Fruit fly (Drosophila melanogaster) whole organism, embryonic: ENCODE measurements around the gene P58IPK.

Experiments
- Abd-B ChIP-seq: fragments of 200-800 bp; sonication (Bioruptor generic); optimal IDR thresholded peaks from 2 replicates; lab custom pipeline; 2018; ENCODE audit warnings: missing biosample characterization, mild to moderate bottlenecking, missing genetic modification characterization, moderate library complexity
- Antp ChIP-seq: fragments of 200-800 bp; sonication (Bioruptor generic); optimal IDR thresholded peaks from 3 replicates; lab custom pipeline; 2016; ENCODE audit warnings: missing biosample characterization, missing genetic modification characterization
- BtbVII ChIP-seq: fragments of 200-800 bp; sonication (Bioruptor generic); optimal IDR thresholded peaks from 3 replicates; lab custom pipeline; 2017; ENCODE audit warnings: missing biosample characterization, mild to moderate bottlenecking, missing genetic modification characterization
- CG10565 ChIP-seq: fragments of 200-800 bp; sonication (Bioruptor generic); optimal IDR thresholded peaks from 3 replicates; lab custom pipeline; 2016; ENCODE audit warnings: missing biosample characterization, mild to moderate bottlenecking, missing genetic modification characterization
- CG10654 ChIP-seq: fragments of 200-800 bp; sonication (Bioruptor generic); optimal IDR thresholded peaks from 2 replicates; lab custom pipeline; 2016; ENCODE audit warnings: missing biosample characterization, missing genetic modification characterization
- CG11456 ChIP-seq: fragments of 200-800 bp; sonication (Bioruptor generic); IDR thresholded peaks from 3 replicates; pipeline ENCODE4 v1.3.6; 2022; ENCODE audit warnings: missing biosample characterization, missing genetic modification characterization
- CG14710 ChIP-seq: fragments of 200-800 bp; sonication (Bioruptor generic); optimal IDR thresholded peaks from 3 replicates; lab custom pipeline; 2019; ENCODE audit warnings: missing biosample characterization, mild to moderate bottlenecking, missing genetic modification characterization, moderate library complexity
- CG30403 ChIP-seq: fragments of 200-800 bp; sonication (Bioruptor generic); optimal IDR thresholded peaks from 3 replicates; lab custom pipeline; 2016; ENCODE audit warnings: missing biosample characterization, missing genetic modification characterization
- CG3847 ChIP-seq: fragments of 200-800 bp; sonication (Bioruptor generic); IDR thresholded peaks from 2 replicates; pipeline ENCODE4 v1.3.6; 2022; ENCODE audit warnings: missing biosample characterization, missing genetic modification characterization
- CG4328 ChIP-seq: fragments of 200-800 bp; sonication (Bioruptor generic); optimal IDR thresholded peaks from 3 replicates; lab custom pipeline; 2017; ENCODE audit warnings: missing biosample characterization, missing genetic modification reagents, missing genetic modification characterization
- CG4404 ChIP-seq: fragments of 200-800 bp; sonication (Bioruptor generic); IDR thresholded peaks from 2 replicates; pipeline ENCODE4 v1.3.6; 2022; ENCODE audit warnings: missing biosample characterization, missing genetic modification characterization
- CG6854 ChIP-seq: fragments of 200-800 bp; sonication (Bioruptor generic); optimal IDR thresholded peaks from 3 replicates; lab custom pipeline; 2017; ENCODE audit warnings: missing biosample characterization, mild to moderate bottlenecking, missing genetic modification characterization
- CG7556 ChIP-seq: fragments of 200-800 bp; sonication (Bioruptor generic); optimal IDR thresholded peaks from 2 replicates; lab custom pipeline; 2017; ENCODE audit warnings: missing biosample characterization, mild to moderate bottlenecking, missing genetic modification characterization
- CG7839 ChIP-seq: fragments of 200-800 bp; sonication (Bioruptor generic); optimal IDR thresholded peaks from 3 replicates; lab custom pipeline; 2018; ENCODE audit warnings: missing biosample characterization, mild to moderate bottlenecking, missing genetic modification characterization, moderate library complexity
- CG8281 ChIP-seq: fragments of 200-800 bp; sonication (Bioruptor generic); optimal IDR thresholded peaks from 2 replicates; lab custom pipeline; 2018; ENCODE audit warnings: missing biosample characterization, mild to moderate bottlenecking, missing genetic modification characterization, moderate library complexity
- D ChIP-seq, 2 experiments: fragments of 200-800 bp in 1 of 2; fragments of >200 bp in 1 of 2; sonication (Bioruptor generic) in 1 of 2; optimal IDR thresholded peaks; 2 replicates in 1 of 2; 3 replicates in 1 of 2; lab custom pipeline; 2017; ENCODE audit warnings: mild to moderate bottlenecking in 1 of 2, missing biosample characterization in 1 of 2, missing genetic modification characterization in 1 of 2, missing genetic modification reagents in 1 of 2
- Doc3 ChIP-seq: fragments of 200-800 bp; sonication (Bioruptor generic); IDR thresholded peaks from 3 replicates; pipeline ENCODE4 v1.3.6; 2022; ENCODE audit warnings: missing biosample characterization, missing genetic modification characterization; ENCODE audit not compliant: partially characterized antibody
- Elba2 ChIP-seq: fragments of 200-800 bp; sonication (Bioruptor generic); optimal IDR thresholded peaks from 3 replicates; lab custom pipeline; 2016; ENCODE audit warnings: missing biosample characterization, missing genetic modification characterization
- HHEX ChIP-seq: fragments of 200-800 bp; sonication (Bioruptor generic); optimal IDR thresholded peaks from 3 replicates; lab custom pipeline; 2017; ENCODE audit warnings: missing biosample characterization, mild to moderate bottlenecking, missing genetic modification characterization, missing genetic modification reagents
- HLH3B ChIP-seq: fragments of 200-800 bp; sonication (Bioruptor generic); IDR thresholded peaks from 2 replicates; pipeline ENCODE4 v1.3.6; 2022; ENCODE audit warnings: missing biosample characterization, missing genetic modification characterization
- Med ChIP-seq: fragments of 200-800 bp; sonication (Bioruptor generic); peaks from one replicate; lab custom pipeline; 2016; ENCODE audit warnings: missing biosample characterization, missing genetic modification characterization, mild to moderate bottlenecking, inconsistent platforms, moderate library complexity
- NK7.1 ChIP-seq: fragments of 200-800 bp; sonication (Bioruptor generic); optimal IDR thresholded peaks from 3 replicates; lab custom pipeline; 2016; ENCODE audit warnings: missing biosample characterization, missing genetic modification characterization
- Nf-YA ChIP-seq: fragments of 200-800 bp; sonication (Bioruptor generic); IDR thresholded peaks from 2 replicates; pipeline ENCODE4 v1.3.6; 2022; ENCODE audit warnings: missing biosample characterization, missing genetic modification characterization
- Oli ChIP-seq: fragments of 200-800 bp; sonication (Bioruptor generic); optimal IDR thresholded peaks from 2 replicates; lab custom pipeline; 2018; ENCODE audit warnings: missing biosample characterization, mild to moderate bottlenecking, missing genetic modification characterization, moderate library complexity
- Opbp ChIP-seq: fragments of 200-800 bp; sonication (Bioruptor generic); IDR thresholded peaks from 3 replicates; pipeline ENCODE4 v1.3.6; 2022; ENCODE audit warnings: missing biosample characterization, missing genetic modification characterization; ENCODE audit not compliant: partially characterized antibody
- Scr ChIP-seq: fragments of 200-800 bp; sonication (Bioruptor generic); IDR thresholded peaks from 2 replicates; pipeline ENCODE4 v1.3.6; 2022; ENCODE audit warnings: missing biosample characterization, missing genetic modification characterization; ENCODE audit not compliant: partially characterized antibody
- Side ChIP-seq: fragments of 200-800 bp; sonication (Bioruptor generic); optimal IDR thresholded peaks from 2 replicates; lab custom pipeline; 2016; ENCODE audit warnings: missing biosample characterization, missing genetic modification characterization
- YL-1 ChIP-seq: fragments of 200-800 bp; sonication (Bioruptor generic); optimal IDR thresholded peaks from 3 replicates; lab custom pipeline; 2017; ENCODE audit warnings: missing biosample characterization, mild to moderate bottlenecking, missing genetic modification characterization
- br ChIP-seq: fragments of >200 bp; optimal IDR thresholded peaks from 2 replicates; lab custom pipeline; 2017
- bsh ChIP-seq, 2 experiments: fragments of 200-800 bp; sonication (Bioruptor generic); optimal IDR thresholded peaks; 2 replicates each; lab custom pipeline; 2017 to 2018; ENCODE audit warnings: mild to moderate bottlenecking in 2 of 2, missing biosample characterization in 2 of 2, missing genetic modification characterization in 2 of 2, moderate library complexity in 1 of 2
- cg ChIP-seq: fragments of 200-800 bp; sonication (Bioruptor generic); optimal IDR thresholded peaks from 3 replicates; lab custom pipeline; 2019; ENCODE audit warnings: missing biosample characterization, mild to moderate bottlenecking, missing genetic modification characterization, moderate library complexity
- crp ChIP-seq, 2 experiments: fragments of 200-800 bp; sonication (Bioruptor generic); optimal IDR thresholded peaks; 2 replicates in 1 of 2; 3 replicates in 1 of 2; lab custom pipeline; 2017; ENCODE audit warnings: missing biosample characterization in 2 of 2, missing genetic modification characterization in 2 of 2, mild to moderate bottlenecking in 1 of 2, moderate library complexity in 1 of 2
- danr ChIP-seq: fragments of 200-800 bp; sonication (Bioruptor generic); IDR thresholded peaks from 2 replicates; pipeline ENCODE4 v1.3.6; 2022; ENCODE audit warnings: missing biosample characterization, missing genetic modification characterization
- en ChIP-seq: fragments of 200-800 bp; sonication (Bioruptor generic); optimal IDR thresholded peaks from 2 replicates; lab custom pipeline; 2016; ENCODE audit warnings: missing biosample characterization, missing genetic modification characterization
- fd102C ChIP-seq: fragments of 200-800 bp; sonication (Bioruptor generic); optimal IDR thresholded peaks from 2 replicates; lab custom pipeline; 2018; ENCODE audit warnings: missing biosample characterization, mild to moderate bottlenecking, missing genetic modification characterization, moderate library complexity
- fu2 ChIP-seq: fragments of 200-800 bp; sonication (Bioruptor generic); optimal IDR thresholded peaks from 2 replicates; lab custom pipeline; 2016; ENCODE audit warnings: missing biosample characterization, missing genetic modification characterization
- gem ChIP-seq: fragments of 200-800 bp; sonication (Bioruptor generic); optimal IDR thresholded peaks from 2 replicates; lab custom pipeline; 2019; ENCODE audit warnings: missing biosample characterization, mild to moderate bottlenecking, missing genetic modification characterization, moderate library complexity
- hb ChIP-seq: fragments of 200-800 bp; sonication (Bioruptor generic); IDR thresholded peaks from 3 replicates; pipeline ENCODE4 v1.3.6; 2022; ENCODE audit warnings: missing biosample characterization, missing genetic modification characterization; ENCODE audit not compliant: partially characterized antibody
- ind ChIP-seq: fragments of 200-800 bp; sonication (Bioruptor generic); optimal IDR thresholded peaks from 3 replicates; lab custom pipeline; 2016; ENCODE audit warnings: missing biosample characterization, missing genetic modification characterization
- kah ChIP-seq: fragments of 200-800 bp; sonication (Bioruptor generic); optimal IDR thresholded peaks from 2 replicates; lab custom pipeline; 2018; ENCODE audit warnings: missing biosample characterization, mild to moderate bottlenecking, missing genetic modification characterization
- mam ChIP-seq: fragments of 200-800 bp; sonication (Bioruptor generic); optimal IDR thresholded peaks from 3 replicates; lab custom pipeline; 2016; ENCODE audit warnings: missing biosample characterization, missing genetic modification characterization
- otp ChIP-seq: fragments of 200-800 bp; sonication (Bioruptor generic); IDR thresholded peaks from 3 replicates; pipeline ENCODE4, ENCODE4 v1.3.6; 2022; ENCODE audit warnings: missing biosample characterization, missing genetic modification characterization
- p53 ChIP-seq: fragments of 200-800 bp; sonication (Bioruptor generic); optimal IDR thresholded peaks from 2 replicates; lab custom pipeline; 2016; ENCODE audit warnings: missing biosample characterization, missing genetic modification characterization
- ranshi ChIP-seq: fragments of 200-800 bp; sonication (Bioruptor generic); IDR thresholded peaks from 2 replicates; pipeline ENCODE4 v1.3.6; 2022; ENCODE audit warnings: missing biosample characterization, missing genetic modification characterization
- slp2 ChIP-seq: fragments of 200-800 bp; sonication (Bioruptor generic); optimal IDR thresholded peaks from 2 replicates; lab custom pipeline; 2016; ENCODE audit warnings: missing biosample characterization, missing genetic modification characterization
- tll ChIP-seq, 2 experiments: fragments of 200-800 bp in 1 of 2; fragments of >200 bp in 1 of 2; sonication (Bioruptor generic) in 1 of 2; optimal IDR thresholded peaks; 2 replicates each; lab custom pipeline; 2017 to 2019; ENCODE audit warnings: missing biosample characterization in 2 of 2, missing genetic modification characterization in 2 of 2, mild to moderate bottlenecking in 1 of 2, moderate library complexity in 1 of 2
- unc-4 ChIP-seq: fragments of 200-800 bp; sonication (Bioruptor generic); IDR thresholded peaks from 2 replicates; pipeline ENCODE4 v1.3.6; 2022; ENCODE audit warnings: missing biosample characterization, missing genetic modification characterization; ENCODE audit not compliant: partially characterized antibody
- usp ChIP-seq: fragments of >200 bp; optimal IDR thresholded peaks from 2 replicates; lab custom pipeline; 2017; ENCODE audit warnings: missing biosample characterization, missing genetic modification characterization
- vfl ChIP-seq: fragments of 200-800 bp; sonication (Bioruptor generic); optimal IDR thresholded peaks from 2 replicates; lab custom pipeline; 2016; ENCODE audit warnings: missing biosample characterization, missing genetic modification characterization
- wor ChIP-seq: fragments of 200-800 bp; sonication (Bioruptor generic); IDR thresholded peaks from 2 replicates; pipeline ENCODE4 v1.3.6; 2022; ENCODE audit warnings: missing biosample characterization, missing genetic modification characterization

P58IPK gene

DNA sequence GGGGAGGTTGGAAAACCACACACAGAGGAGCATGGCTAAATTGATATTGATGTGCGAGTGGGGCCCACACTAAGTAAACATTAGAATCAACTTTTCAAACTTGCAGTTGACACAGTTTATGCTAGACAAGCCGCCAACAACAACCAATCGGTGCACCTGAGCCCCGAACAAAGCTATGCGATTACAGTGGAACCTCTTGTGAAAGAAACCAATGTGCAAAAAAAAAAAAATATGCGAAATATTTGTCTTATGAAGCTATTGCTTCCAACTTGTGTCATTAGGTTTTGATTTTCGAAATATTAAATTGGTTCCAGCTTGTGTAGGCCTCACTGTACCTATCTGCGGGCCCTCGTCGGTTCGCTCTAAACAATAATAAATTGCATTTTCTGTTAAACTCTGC lies 31.6 kb downstream of the P58IPK start (continued):
- TF ChIP-seq D (optimal IDR thresholded peaks at IDR 0.05; lab: Kevin White, UChicago) (no peak), D (GFP tag; optimal IDR thresholded peaks at IDR 0.05; lab: Kevin White, UChicago) (peak; percentile 60), hb (GFP tag; lab: Robert Waterston, UW) (no peak), CG6854 (no peak), YL-1 (GFP tag; lab: Kevin White, UChicago) (no peak), unc-4 (GFP tag; lab: Robert Waterston, UW) (no peak), usp (no peak), Side (peak; percentile 66), HLH3B (GFP tag; lab: Robert Waterston, UW) (peak; percentile 86), bsh (GFP tag; optimal IDR thresholded peaks at IDR 0.05; lab: Kevin White, UChicago) (peak in 1 of 2 experiments; percentile 87), en (GFP tag; lab: Kevin White, UChicago) (peak; percentile 61), mam (GFP tag; lab: Kevin White, UChicago) (peak; percentile 63), p53 (GFP tag; lab: Kevin White, UChicago) (no peak), CG7556 (GFP tag; lab: Kevin White, UChicago) (peak; percentile 44), Nf-YA (GFP tag; lab: Robert Waterston, UW) (peak; percentile 76), cg (GFP tag; lab: Kevin White, UChicago) (no peak), CG10565 (peak; percentile 10), crp (GFP tag; optimal IDR thresholded peaks at IDR 0.05; lab: Kevin White, UChicago) (peak in 1 of 2 experiments; percentile 1), BtbVII (GFP tag; lab: Kevin White, UChicago) (no peak), CG11456 (GFP tag; lab: Robert Waterston, UW) (peak; percentile 79; the same call in 2 of the 3 replicates), Doc3 (GFP tag; lab: Robert Waterston, UW) (no peak), Antp (GFP tag; lab: Kevin White, UChicago) (peak; percentile 75), fd102C (GFP tag; lab: Kevin White, UChicago) (no peak), danr (GFP tag; lab: Robert Waterston, UW) (peak; percentile 67), CG3847 (GFP tag; lab: Robert Waterston, UW) (peak; percentile 55), tll (GFP tag; optimal IDR thresholded peaks at IDR 0.05; lab: Kevin White, UChicago) (no peak), Scr (GFP tag; lab: Robert Waterston, UW) (no peak), NK7.1 (GFP tag; lab: Kevin White, UChicago) (peak; percentile 14), Opbp (GFP tag; lab: Robert Waterston, UW) (no peak), kah (GFP tag; lab: Kevin White, UChicago) (peak; percentile 51), CG30403 (peak; percentile 78), otp (GFP tag; lab: Robert Waterston, UW) (peak; percentile 74), CG10654 (GFP tag; lab: Kevin White, UChicago) (peak; percentile 39), slp2 (GFP tag; lab: Kevin White, UChicago) (peak; percentile 51), br (lab: Kevin White, UChicago) (no peak), CG7839 (tag; lab: Kevin White, UChicago) (peak; percentile 80), fu2 (GFP tag; lab: Kevin White, UChicago) (peak; percentile 22), ranshi (GFP tag; lab: Robert Waterston, UW) (peak; percentile 74), ind (GFP tag; lab: Kevin White, UChicago) (peak; percentile 81), CG4328 (GFP tag; lab: Kevin White, UChicago) (no peak), HHEX (GFP tag; lab: Kevin White, UChicago) (peak; percentile 60), Med (GFP tag; lab: Kevin White, UChicago) (peak; percentile 95), Oli (tag; lab: Kevin White, UChicago) (peak; percentile 78), gem (tag; lab: Kevin White, UChicago) (peak; percentile 80), vfl (no peak), wor (peak; percentile 73), Abd-B (GFP tag; lab: Kevin White, UChicago) (peak; percentile 66), CG14710 (tag; lab: Kevin White, UChicago) (peak; percentile 63), CG4404 (GFP tag; lab: Robert Waterston, UW) (peak; percentile 71), Elba2 (GFP tag; lab: Kevin White, UChicago) (peak; percentile 21), CG8281 (tag; lab: Kevin White, UChicago) (peak; percentile 28)
